Worm (Caenorhabditis elegans) whole organism, L4 larva: ENCODE results near the gene msp-113.

ENCODE experiments used
- egl-27 ChIP-seq: sonication (generic microtip); optimal IDR thresholded peaks from 3 replicates; lab custom pipeline; 2017; ENCODE audit warnings: missing biosample characterization, missing genetic modification reagents, missing genetic modification characterization
- pha-4 ChIP-seq, 2 experiments: fragments of 150-350 bp in 1 of 2; fragments of 200-800 bp in 1 of 2; sonication (Bioruptor generic) in 1 of 2; IDR thresholded peaks in 1 of 2; optimal IDR thresholded peaks in 1 of 2; 2 replicates each; pipeline versions ENCODE4 v1.3.6 to Lab custom; 2014 to 2022; ENCODE audit warnings: missing genetic modification characterization in 2 of 2, missing genetic modification reagents in 2 of 2, missing biosample characterization in 1 of 2, missing compliant biosample characterization in 1 of 2
- zip-11 ChIP-seq: fragments of 200-800 bp; sonication (Bioruptor generic); IDR thresholded peaks from 2 replicates; pipeline ENCODE4 v1.3.6; 2022; ENCODE audit warnings: missing genetic modification characterization, missing compliant biosample characterization

ce11 chrIV:5337649-5338048, 39.9 kb downstream of the msp-113 start:
- no peak for TF ChIP-seq egl-27 (tag; lab: Kevin White, UChicago)
- no peak for TF ChIP-seq pha-4 (GFP tag; IDR thresholded peaks at IDR 0.05; lab: Robert Waterston, UW)
- no peak for TF ChIP-seq pha-4 (tag; optimal IDR thresholded peaks at IDR 0.05; lab: Kevin White, UChicago)
- no peak for TF ChIP-seq zip-11 (GFP tag; lab: Robert Waterston, UW)
